Worm (Caenorhabditis elegans) whole organism, early embryonic: ENCODE data around the gene scp-1.

ENCODE experiments used
- B0310.2 ChIP-seq: sonication (generic microtip); optimal IDR thresholded peaks from 2 replicates; lab custom pipeline; 2016; ENCODE audit warnings: mild to moderate bottlenecking, missing genetic modification characterization, missing compliant biosample characterization
- F13C5.2 ChIP-seq: sonication (generic microtip); optimal IDR thresholded peaks from 2 replicates; lab custom pipeline; 2017; ENCODE audit warnings: mild to moderate bottlenecking, missing genetic modification characterization, inconsistent platforms, missing compliant biosample characterization
- aly-1 ChIP-seq: sonication (generic microtip); optimal IDR thresholded peaks from 2 replicates; lab custom pipeline; 2016; ENCODE audit warnings: missing genetic modification characterization, missing compliant biosample characterization
- ama-1 ChIP-seq: fragments of 150-350 bp; optimal IDR thresholded peaks from 2 replicates; lab custom pipeline; 2014
- ceh-13 ChIP-seq: fragments of 200-800 bp; sonication (Bioruptor generic); optimal IDR thresholded peaks from 2 replicates; lab custom pipeline; 2018; ENCODE audit warnings: mild to moderate bottlenecking, missing genetic modification characterization, missing compliant biosample characterization
- ceh-36 ChIP-seq: sonication (generic microtip); optimal IDR thresholded peaks from 2 replicates; lab custom pipeline; 2016; ENCODE audit warnings: missing genetic modification characterization, inconsistent platforms, missing compliant biosample characterization
- ets-7 ChIP-seq: sonication (generic microtip); optimal IDR thresholded peaks from 2 replicates; lab custom pipeline; 2016; ENCODE audit warnings: missing genotype, missing genetic modification characterization, missing compliant biosample characterization
- flt-1 ChIP-seq: fragments of 200-800 bp; sonication (Bioruptor generic); IDR thresholded peaks from 2 replicates; pipeline ENCODE4 v1.3.6; 2022; ENCODE audit warnings: missing genetic modification characterization, missing compliant biosample characterization
- hmbx-1 ChIP-seq: sonication (generic microtip); optimal IDR thresholded peaks from 2 replicates; lab custom pipeline; 2016; ENCODE audit warnings: mild to moderate bottlenecking, missing genetic modification characterization, missing compliant biosample characterization
- hmg-4 ChIP-seq: fragments of 200-800 bp; sonication (Bioruptor generic); optimal IDR thresholded peaks from 2 replicates; lab custom pipeline; 2018; ENCODE audit warnings: mild to moderate bottlenecking, missing genetic modification characterization, missing compliant biosample characterization
- hnd-1 ChIP-seq: sonication (generic microtip); optimal IDR thresholded peaks from 2 replicates; lab custom pipeline; 2016; ENCODE audit warnings: missing genetic modification characterization, missing compliant biosample characterization
- pes-1 ChIP-seq: fragments of 200-800 bp; sonication (Bioruptor generic); IDR thresholded peaks from 2 replicates; pipeline ENCODE4 v1.3.6; 2022; ENCODE audit warnings: missing genetic modification reagents, missing genetic modification characterization, missing compliant biosample characterization
- scrt-1 ChIP-seq: fragments of 200-800 bp; sonication (Bioruptor generic); IDR thresholded peaks from 2 replicates; pipeline ENCODE4 v1.3.6; 2022; ENCODE audit warnings: missing genetic modification characterization, missing compliant biosample characterization
- sea-1 ChIP-seq: fragments of 200-800 bp; sonication (Bioruptor generic); conservative IDR thresholded peaks from 2 replicates; pipeline ENCODE4 v1.3.6; 2022; ENCODE audit warnings: missing genetic modification characterization, missing compliant biosample characterization
- tbx-11 ChIP-seq: fragments of 200-800 bp; sonication (Bioruptor generic); IDR thresholded peaks from 2 replicates; pipeline ENCODE4 v1.3.6; 2022; ENCODE audit warnings: missing genetic modification characterization, missing compliant biosample characterization
- tbx-37 ChIP-seq: fragments of 200-800 bp; sonication (Bioruptor generic); conservative IDR thresholded peaks from 2 replicates; pipeline ENCODE4 v1.3.6; 2022; ENCODE audit warnings: missing genetic modification reagents, missing genetic modification characterization, missing compliant biosample characterization
- tra-4 ChIP-seq: sonication (generic microtip); optimal IDR thresholded peaks from 2 replicates; lab custom pipeline; 2017; ENCODE audit warnings: missing genetic modification characterization, missing compliant biosample characterization

The scp-1 gene

ce11 chrII:9310794-9311193 lies 23.0 kb upstream of the scp-1 start:
- no peak for TF ChIP-seq pes-1 (GFP tag; lab: Robert Waterston, UW)
- TF ChIP-seq tbx-37 = no peak
- no peak for TF ChIP-seq tra-4

- TF ChIP-seq B0310.2 (tag; lab: Kevin White, UChicago) (no peak), sea-1 (GFP tag; lab: Robert Waterston, UW) (no peak), pes-1 (GFP tag; lab: Robert Waterston, UW) (no peak), aly-1 (no peak)
These were observed 22.1 kb upstream of the scp-1 start for ce11 chrII:9311702-9312101.

ce11 chrII:9313335-9313734 lies 20.5 kb upstream of the scp-1 start:
- TF ChIP-seq F13C5.2 (tag; lab: Kevin White, UChicago) = no peak
- no peak for TF ChIP-seq ceh-36 (tag; lab: Kevin White, UChicago)
- TF ChIP-seq B0310.2 (tag; lab: Kevin White, UChicago) = no peak
- no peak for TF ChIP-seq hmg-4 (GFP tag; lab: Kevin White, UChicago)
- no peak for TF ChIP-seq ceh-13 (GFP tag; lab: Kevin White, UChicago)
- no peak for TF ChIP-seq pes-1 (GFP tag; lab: Robert Waterston, UW)
- TF ChIP-seq aly-1 = no peak
- TF ChIP-seq tbx-37 = no peak
- no peak for TF ChIP-seq hnd-1
- no peak for TF ChIP-seq sea-1 (GFP tag; lab: Robert Waterston, UW)
- no peak for TF ChIP-seq tbx-11 (GFP tag; lab: Robert Waterston, UW)
- no peak for TF ChIP-seq hmbx-1 (tag; lab: Kevin White, UChicago)
- TF ChIP-seq flt-1 (GFP tag; lab: Robert Waterston, UW) = no peak
- no peak for TF ChIP-seq tra-4
- TF ChIP-seq ama-1 (lab: Kevin White, UChicago) = no peak
- TF ChIP-seq scrt-1 (GFP tag; lab: Robert Waterston, UW) = no peak
- TF ChIP-seq ets-7 = no peak

- no peak for TF ChIP-seq hmg-4 (GFP tag; lab: Kevin White, UChicago)
These were observed 19.1 kb upstream of the scp-1 start for ce11 chrII:9314733-9315132.

- TF ChIP-seq hmbx-1 (tag; lab: Kevin White, UChicago) = no peak
- no peak for TF ChIP-seq sea-1 (GFP tag; lab: Robert Waterston, UW)
- TF ChIP-seq pes-1 (GFP tag; lab: Robert Waterston, UW) = no peak
- TF ChIP-seq hmg-4 (GFP tag; lab: Kevin White, UChicago) = no peak
- TF ChIP-seq ceh-13 (GFP tag; lab: Kevin White, UChicago) = no peak
- TF ChIP-seq tbx-37 = no peak
- no peak for TF ChIP-seq F13C5.2 (tag; lab: Kevin White, UChicago)
These were observed 18.1 kb upstream of the scp-1 start for ce11 chrII:9315692-9316091.

- TF ChIP-seq hmg-4 (GFP tag; lab: Kevin White, UChicago) (peak; percentile 25), scrt-1 (GFP tag; lab: Robert Waterston, UW) (no peak)
These were observed 17.0 kb upstream of the scp-1 start for ce11 chrII:9316801-9317200.

ce11 chrII:9319058-9319915 lies 14.5 kb upstream of the scp-1 start, which contains the start of the genes csa-1 and wdfy-2:
Gene csa-1 (minus strand): TSS chrII:9319726.
Gene wdfy-2 (plus strand): TSS chrII:9319865.
- TF ChIP-seq ama-1 (lab: Kevin White, UChicago) = no peak

ce11 chrII:9322870-9323349 lies 10.9 kb upstream of the scp-1 start, which contains the start of gene rab-39:
Gene rab-39 (minus strand): TSS chrII:9322920.
- TF ChIP-seq F13C5.2 (tag; lab: Kevin White, UChicago) = peak; percentile 2
- no peak for TF ChIP-seq scrt-1 (GFP tag; lab: Robert Waterston, UW)

ce11 chrII:9323660-9324059 lies 10.2 kb upstream of the scp-1 start, which contains the start of gene egli-1:
Gene egli-1 (plus strand): TSS chrII:9323960.
- TF ChIP-seq hmg-4 (GFP tag; lab: Kevin White, UChicago) (no peak), tra-4 (no peak), sea-1 (GFP tag; lab: Robert Waterston, UW) (no peak), ceh-13 (GFP tag; lab: Kevin White, UChicago) (no peak), ets-7 (no peak), hnd-1 (no peak), tbx-11 (GFP tag; lab: Robert Waterston, UW) (no peak), scrt-1 (GFP tag; lab: Robert Waterston, UW) (no peak), aly-1 (no peak), tbx-37 (no peak), ama-1 (lab: Kevin White, UChicago) (no peak), hmbx-1 (tag; lab: Kevin White, UChicago) (no peak), ceh-36 (tag; lab: Kevin White, UChicago) (no peak), flt-1 (GFP tag; lab: Robert Waterston, UW) (no peak), F13C5.2 (tag; lab: Kevin White, UChicago) (no peak), pes-1 (GFP tag; lab: Robert Waterston, UW) (no peak), B0310.2 (tag; lab: Kevin White, UChicago) (no peak)
